Worm (Caenorhabditis elegans) whole organism, late embryonic: ENCODE data around the gene ugt-6.

Experiments
- C08G9.2 ChIP-seq: sonication (generic microtip); optimal IDR thresholded peaks from 2 replicates; lab custom pipeline; 2016; ENCODE audit warnings: mild to moderate bottlenecking, missing genetic modification characterization, moderate library complexity, missing compliant biosample characterization
- Y22D7AL.16 ChIP-seq: sonication (generic microtip); optimal IDR thresholded peaks from 2 replicates; lab custom pipeline; 2016; ENCODE audit warnings: missing genetic modification characterization, missing compliant biosample characterization
- ahr-1 ChIP-seq: sonication (generic microtip); optimal IDR thresholded peaks from 2 replicates; lab custom pipeline; 2016; ENCODE audit warnings: missing genetic modification characterization, missing compliant biosample characterization
- ama-1 ChIP-seq: fragments of 150-350 bp; optimal IDR thresholded peaks from 2 replicates; lab custom pipeline; 2014
- ceh-24 ChIP-seq: sonication (generic microtip); optimal IDR thresholded peaks from 2 replicates; lab custom pipeline; 2016; ENCODE audit warnings: mild to moderate bottlenecking, missing genetic modification characterization, missing compliant biosample characterization
- ceh-45 ChIP-seq: fragments of 200-800 bp; sonication (Bioruptor generic); IDR thresholded peaks from 2 replicates; pipeline ENCODE4 v1.3.6; 2022; ENCODE audit warnings: missing genetic modification reagents, missing genetic modification characterization, missing compliant biosample characterization
- ceh-48 ChIP-seq: sonication (generic microtip); optimal IDR thresholded peaks from 2 replicates; lab custom pipeline; 2016; ENCODE audit warnings: missing genetic modification characterization, inconsistent platforms, missing compliant biosample characterization
- elt-2 ChIP-seq: sonication (generic microtip); optimal IDR thresholded peaks from 2 replicates; lab custom pipeline; 2016; ENCODE audit warnings: missing genetic modification reagents, missing genetic modification characterization, missing compliant biosample characterization
- hlh-13 ChIP-seq: fragments of 200-800 bp; sonication (Bioruptor generic); optimal IDR thresholded peaks from 2 replicates; lab custom pipeline; 2018; ENCODE audit warnings: mild to moderate bottlenecking, missing genetic modification characterization, missing compliant biosample characterization
- pha-4 ChIP-seq: fragments of 150-350 bp; optimal IDR thresholded peaks from 2 replicates; lab custom pipeline; 2018; ENCODE audit warnings: missing biosample characterization, missing genetic modification reagents, missing genetic modification characterization
- rnt-1 ChIP-seq: sonication (generic microtip); optimal IDR thresholded peaks from 2 replicates; lab custom pipeline; 2016; ENCODE audit warnings: missing genetic modification characterization, missing compliant biosample characterization
- ztf-16 ChIP-seq: sonication (generic microtip); optimal IDR thresholded peaks from 2 replicates; lab custom pipeline; 2017; ENCODE audit warnings: missing genetic modification characterization, missing compliant biosample characterization

ce11 chrV:12754839-12755238 lies 43.2 kb downstream of the ugt-6 start, which contains the start of gene gpa-13:
- TF ChIP-seq rnt-1 (tag; lab: Kevin White, UChicago) (no peak), ceh-24 (tag; lab: Kevin White, UChicago) (no peak), hlh-13 (GFP tag; lab: Kevin White, UChicago) (no peak), ceh-48 (tag; lab: Kevin White, UChicago) (no peak), elt-2 (tag; lab: Kevin White, UChicago) (no peak), Y22D7AL.16 (tag; lab: Kevin White, UChicago) (no peak), ztf-16 (no peak), ama-1 (lab: Kevin White, UChicago) (no peak), pha-4 (no peak), ahr-1 (tag; lab: Kevin White, UChicago) (no peak), C08G9.2 (tag; lab: Kevin White, UChicago) (no peak), ceh-45 (GFP tag; lab: Robert Waterston, UW) (no peak)
